Fruit fly (Drosophila melanogaster): ENCODE data around the gene yip7.
A peak's percentile ranks its signal among the peaks of the same experiment; 100 is the strongest.

yip7 gene

DNA sequence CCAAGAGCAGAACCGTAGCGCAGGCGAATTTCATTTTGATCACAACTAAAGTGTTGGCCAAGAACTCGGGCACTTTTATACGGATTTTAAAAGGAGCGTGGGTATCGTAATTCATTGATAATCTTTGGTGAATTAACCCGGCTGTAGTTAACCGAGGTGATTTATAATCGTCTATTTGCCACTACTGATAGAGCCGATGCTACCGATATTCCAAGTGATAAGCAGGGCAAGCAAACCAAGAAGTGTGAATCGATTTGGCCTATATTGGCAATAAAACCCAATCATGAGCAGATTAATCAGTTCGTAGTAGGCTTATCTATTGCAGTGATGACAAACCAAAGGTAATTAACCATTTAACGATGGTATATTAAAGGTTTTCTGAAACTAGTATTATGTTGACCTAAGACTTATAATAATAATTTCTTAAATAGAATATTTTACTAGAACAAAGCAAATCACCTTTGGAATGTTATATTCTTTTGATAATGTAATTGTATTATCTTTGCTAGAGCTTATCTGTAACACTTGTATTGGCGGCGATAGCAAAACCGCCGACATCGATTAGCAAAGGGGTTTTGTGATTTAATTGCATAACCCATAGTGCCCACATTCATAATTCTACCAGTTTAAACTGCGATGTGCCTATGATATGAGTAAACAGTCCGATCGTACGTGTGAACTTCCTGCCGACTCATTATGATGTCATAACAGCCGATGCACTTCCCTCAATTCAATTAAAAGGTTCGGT is 28.0 kb downstream of the yip7 start, which contains the start of gene CG10472:
TSS of gene CG10472 (minus strand) at position 51 of the 748 bp plus-strand sequence.
- TF ChIP-seq HLH106 (tag; optimal IDR thresholded peaks at IDR 0.05) = no peak
- TF ChIP-seq lola (GFP tag; optimal IDR thresholded peaks at IDR 0.05) = no peak
- no peak for TF ChIP-seq psq (GFP tag; optimal IDR thresholded peaks at IDR 0.05)

DNA sequence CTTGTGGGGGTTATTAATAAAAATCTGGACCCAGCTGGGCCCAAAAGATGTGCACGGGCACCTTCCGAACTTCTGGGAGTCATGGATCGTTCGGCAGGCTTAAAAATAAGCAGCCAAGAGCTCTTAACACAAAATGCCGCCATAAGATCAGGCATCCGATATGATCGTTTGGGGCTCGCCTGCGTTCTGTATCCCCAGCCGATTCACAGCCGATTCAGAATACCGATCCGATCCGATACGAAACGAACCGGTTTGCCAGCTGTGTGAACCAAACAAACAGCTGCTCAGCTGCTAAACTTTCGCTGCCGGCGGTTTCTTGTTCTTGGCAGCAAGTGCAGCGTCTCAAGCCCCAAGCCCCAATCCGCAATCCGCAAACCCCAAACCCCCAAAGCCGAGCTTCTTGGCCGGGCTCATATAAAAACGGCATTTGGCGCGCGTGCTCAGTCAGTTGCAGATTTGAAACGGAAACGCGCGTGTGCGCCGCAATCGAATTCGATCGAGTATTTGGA is 30.9 kb downstream of the yip7 start, which contains the start of gene CG42269:
TSS of gene CG42269 (plus strand) at position 416 of the 509 bp plus-strand sequence.
- TF ChIP-seq Rel (GFP tag; optimal IDR thresholded peaks at IDR 0.05) (peak; percentile 0), Rel (tag; optimal IDR thresholded peaks at IDR 0.05) (no peak), ey (GFP tag; optimal IDR thresholded peaks at IDR 0.05) (no peak), sage (GFP tag; optimal IDR thresholded peaks at IDR 0.05) (no peak), h (GFP tag; optimal IDR thresholded peaks at IDR 0.05) (peak; percentile 44), dsf (GFP tag; optimal IDR thresholded peaks at IDR 0.05; ENCODE audit: borderline replicate concordance) (no peak), Dfd (GFP tag; optimal IDR thresholded peaks at IDR 0.05) (no peak)

- no peak for TF ChIP-seq lola (GFP tag; optimal IDR thresholded peaks at IDR 0.05)
- TF ChIP-seq dmrt93B (GFP tag; optimal IDR thresholded peaks at IDR 0.05) = no peak
- no peak for TF ChIP-seq br (GFP tag; optimal IDR thresholded peaks at IDR 0.05)
- TF ChIP-seq Abd-B (GFP tag; optimal IDR thresholded peaks at IDR 0.05) = no peak
- no peak for TF ChIP-seq usp (GFP tag; optimal IDR thresholded peaks at IDR 0.05)
- no peak for TF ChIP-seq OdsH (GFP tag; optimal IDR thresholded peaks at IDR 0.05)
- no peak for TF ChIP-seq dsf (GFP tag; optimal IDR thresholded peaks at IDR 0.05; ENCODE audit: borderline replicate concordance)
- no peak for TF ChIP-seq Hnf4 (GFP tag; optimal IDR thresholded peaks at IDR 0.05)
- no peak for TF ChIP-seq Dfd (GFP tag; optimal IDR thresholded peaks at IDR 0.05)
- no peak for TF ChIP-seq rgr (GFP tag; optimal IDR thresholded peaks at IDR 0.05)
- TF ChIP-seq Hr83 (GFP tag; optimal IDR thresholded peaks at IDR 0.05; ENCODE audit: poor library complexity, severe bottlenecking) = no peak
- TF ChIP-seq Rel (GFP tag; optimal IDR thresholded peaks at IDR 0.05) = no peak
- TF ChIP-seq Rel (tag; optimal IDR thresholded peaks at IDR 0.05) = no peak
- TF ChIP-seq Sp1 (GFP tag; optimal IDR thresholded peaks at IDR 0.05) = no peak
- TF ChIP-seq sv (GFP tag; optimal IDR thresholded peaks at IDR 0.05) = no peak
Measured at dm6 chr3L:6068178-6068577, 33.2 kb downstream of the yip7 start.

- no peak for TF ChIP-seq ey (GFP tag; optimal IDR thresholded peaks at IDR 0.05)
- no peak for TF ChIP-seq Myc (optimal IDR thresholded peaks at IDR 0.05)
- no peak for TF ChIP-seq Hnf4 (GFP tag; optimal IDR thresholded peaks at IDR 0.05)
- TF ChIP-seq br (GFP tag; optimal IDR thresholded peaks at IDR 0.05) = no peak
- TF ChIP-seq GATAd (GFP tag; optimal IDR thresholded peaks at IDR 0.05) = no peak
- TF ChIP-seq h (GFP tag; optimal IDR thresholded peaks at IDR 0.05) = no peak
- TF ChIP-seq CG9705 (GFP tag; optimal IDR thresholded peaks at IDR 0.05) = no peak
- TF ChIP-seq jim (GFP tag; optimal IDR thresholded peaks at IDR 0.05) = no peak
- TF ChIP-seq CG32264 (GFP tag; optimal IDR thresholded peaks at IDR 0.05) = no peak
- no peak for TF ChIP-seq usp (GFP tag; optimal IDR thresholded peaks at IDR 0.05)
- no peak for TF ChIP-seq N (GFP tag; optimal IDR thresholded peaks at IDR 0.05)
Measured at dm6 chr3L:6070119-6070518, 35.1 kb downstream of the yip7 start.

DNA sequence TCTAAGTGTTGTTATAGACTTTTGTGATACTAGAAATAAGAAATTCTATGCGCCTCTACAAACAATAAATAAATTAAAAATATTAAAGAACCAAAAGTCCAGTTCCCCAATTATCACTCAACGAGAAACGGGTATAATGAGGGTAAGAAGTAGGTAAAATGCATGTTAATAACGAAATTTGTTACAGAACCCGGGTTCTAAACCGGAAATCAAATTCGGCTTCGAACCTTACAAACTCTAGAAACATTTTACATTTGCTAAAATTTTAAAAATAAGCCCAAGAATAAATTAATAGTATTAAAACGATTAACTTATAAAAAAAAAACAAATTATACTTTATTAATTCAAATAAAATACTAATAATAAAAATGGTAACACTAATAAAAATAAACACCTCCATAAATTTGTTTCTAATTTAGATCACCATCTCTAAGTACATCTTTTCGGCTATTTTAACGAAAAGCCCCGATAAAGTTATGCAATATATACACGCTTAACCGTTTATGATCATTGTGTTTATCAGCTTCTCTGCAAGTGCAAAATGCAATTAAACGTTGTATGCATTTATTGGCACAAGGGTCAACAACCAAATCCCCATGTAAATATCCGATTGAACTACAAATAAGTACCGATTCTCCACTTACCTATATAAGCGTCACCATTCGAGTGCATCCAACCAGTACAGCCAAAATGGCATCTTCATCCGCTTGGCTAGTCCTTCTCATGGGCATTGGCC is 36.6 kb downstream of the yip7 start, which contains the start of gene CG6602:
TSS of gene CG6602 (plus strand) at position 686 of the 736 bp plus-strand sequence.
- no peak for TF ChIP-seq Jra (GFP tag; optimal IDR thresholded peaks at IDR 0.05)
- no peak for TF ChIP-seq usp (GFP tag; optimal IDR thresholded peaks at IDR 0.05)
- TF ChIP-seq sv (GFP tag; optimal IDR thresholded peaks at IDR 0.05) = peak; percentile 30
- TF ChIP-seq Hnf4 (GFP tag; optimal IDR thresholded peaks at IDR 0.05) = no peak
- no peak for TF ChIP-seq Vsx2 (GFP tag; optimal IDR thresholded peaks at IDR 0.05; ENCODE audit: partially characterized antibody)
- no peak for TF ChIP-seq dl (GFP tag; optimal IDR thresholded peaks at IDR 0.05; ENCODE audit: insufficient read depth in 1 of 2, partially characterized antibody in 2 of 2)
- TF ChIP-seq Hr78 (GFP tag; optimal IDR thresholded peaks at IDR 0.05) = no peak
- TF ChIP-seq lola (GFP tag; optimal IDR thresholded peaks at IDR 0.05) = no peak
- peak in 1 of 2 experiments; percentile 53 for TF ChIP-seq foxo (GFP tag; optimal IDR thresholded peaks at IDR 0.05)
- peak; percentile 27 for TF ChIP-seq OdsH (GFP tag; optimal IDR thresholded peaks at IDR 0.05)
- TF ChIP-seq woc (GFP tag; optimal IDR thresholded peaks at IDR 0.05) = no peak
- peak; percentile 3 for TF ChIP-seq ey (GFP tag; optimal IDR thresholded peaks at IDR 0.05)
- TF ChIP-seq h (GFP tag; optimal IDR thresholded peaks at IDR 0.05) = peak; percentile 26
- TF ChIP-seq Dfd (GFP tag; optimal IDR thresholded peaks at IDR 0.05) = no peak
- TF ChIP-seq fru (GFP tag; optimal IDR thresholded peaks at IDR 0.05) = peak; percentile 25
- no peak for TF ChIP-seq Dif (GFP tag; optimal IDR thresholded peaks at IDR 0.05; ENCODE audit: partially characterized antibody)
- TF ChIP-seq Myc (optimal IDR thresholded peaks at IDR 0.05) = no peak
- no peak for TF ChIP-seq tai (GFP tag; optimal IDR thresholded peaks at IDR 0.05)
- no peak for TF ChIP-seq psq (GFP tag; optimal IDR thresholded peaks at IDR 0.05)
- no peak for TF ChIP-seq br (GFP tag; optimal IDR thresholded peaks at IDR 0.05)
- TF ChIP-seq Rel (GFP tag; optimal IDR thresholded peaks at IDR 0.05) = no peak
- TF ChIP-seq Rel (tag; optimal IDR thresholded peaks at IDR 0.05) = no peak
- no peak for TF ChIP-seq Abd-B (GFP tag; optimal IDR thresholded peaks at IDR 0.05)
- TF ChIP-seq CG9705 (GFP tag; optimal IDR thresholded peaks at IDR 0.05) = peak; percentile 69
- TF ChIP-seq dmrt93B (GFP tag; optimal IDR thresholded peaks at IDR 0.05) = peak; percentile 89
- no peak for TF ChIP-seq pan (optimal IDR thresholded peaks at IDR 0.05)
- TF ChIP-seq jim (GFP tag; optimal IDR thresholded peaks at IDR 0.05) = no peak
- peak; percentile 68 for TF ChIP-seq rgr (GFP tag; optimal IDR thresholded peaks at IDR 0.05)
- no peak for TF ChIP-seq dsf (GFP tag; optimal IDR thresholded peaks at IDR 0.05; ENCODE audit: borderline replicate concordance)
- TF ChIP-seq N (GFP tag; optimal IDR thresholded peaks at IDR 0.05) = no peak

Data from whole organism, wandering third instar larva.